Fruit fly (Drosophila melanogaster): Measurements from ENCODE around the gene Odj.

Odj gene

DNA sequence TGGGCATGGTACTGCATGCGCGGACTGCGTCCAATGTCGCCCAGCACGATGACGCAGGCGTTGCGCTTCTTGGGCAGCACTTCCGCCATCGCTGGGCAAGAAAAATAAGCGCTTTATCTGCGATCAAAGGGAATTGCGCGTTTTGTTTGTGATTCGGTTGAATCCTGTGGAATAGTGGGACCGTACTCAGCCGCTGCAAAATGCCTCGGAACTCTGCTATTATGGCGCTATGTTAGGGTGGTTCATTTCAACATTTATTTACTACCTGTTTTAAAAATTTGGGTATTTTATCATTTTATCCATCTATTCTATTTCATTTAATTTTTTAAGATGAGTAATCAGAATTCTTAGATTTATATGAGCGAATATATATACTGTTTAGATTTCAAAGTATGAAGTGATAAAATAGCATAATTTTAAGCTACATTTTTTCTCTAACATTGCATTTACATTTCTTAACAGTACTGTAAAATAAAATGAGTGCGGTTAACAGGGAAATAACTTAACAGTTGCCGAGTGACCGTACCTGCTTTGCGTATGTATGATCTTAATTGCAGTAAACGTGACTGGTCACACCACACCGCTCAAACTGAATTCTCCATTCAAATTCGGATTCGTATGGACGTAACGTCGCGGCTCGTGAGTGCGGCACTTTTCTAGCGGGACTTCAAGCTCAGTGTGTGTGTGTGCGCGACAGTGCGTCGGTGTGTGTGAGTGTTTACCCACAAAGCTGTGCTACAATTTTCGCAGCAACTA lies 2.1 kb upstream of the Odj start, which contains the start of the genes Alg1 and tinc (continued):
- peak; percentile 24 for TF ChIP-seq sd (tag; optimal IDR thresholded peaks at IDR 0.05)
- peak; percentile 41 for TF ChIP-seq al (GFP tag; IDR thresholded peaks at IDR 0.05)
- no peak for TF ChIP-seq Atf3 (GFP tag; optimal IDR thresholded peaks at IDR 0.05)
- peak; percentile 76 for TF ChIP-seq CG18599 (GFP tag; optimal IDR thresholded peaks at IDR 0.05)
- TF ChIP-seq fru (optimal IDR thresholded peaks at IDR 0.05), result no peak
- TF ChIP-seq inv (GFP tag; IDR thresholded peaks at IDR 0.05; ENCODE audit: partially characterized antibody), result no peak
- TF ChIP-seq CG2116 (GFP tag; optimal IDR thresholded peaks at IDR 0.05), result peak; percentile 36
- peak; percentile 6 for TF ChIP-seq Camta (GFP tag; optimal IDR thresholded peaks at IDR 0.05)
- no peak for TF ChIP-seq CG8765 (GFP tag; IDR thresholded peaks at IDR 0.05)
- TF ChIP-seq da (GFP tag; optimal IDR thresholded peaks at IDR 0.05), result peak; percentile 1
- no peak for TF ChIP-seq maf-S (GFP tag; optimal IDR thresholded peaks at IDR 0.05)
- TF ChIP-seq tna (GFP tag; IDR thresholded peaks at IDR 0.05; ENCODE audit: partially characterized antibody), result no peak
- TF ChIP-seq CG10543 (GFP tag; optimal IDR thresholded peaks at IDR 0.05), result peak; percentile 73
- peak; percentile 78 for TF ChIP-seq CG10267 (tag; optimal IDR thresholded peaks at IDR 0.05)
- TF ChIP-seq Drgx (GFP tag; IDR thresholded peaks at IDR 0.05), result peak; percentile 51; the same call in 1 of the 2 replicates
- no peak for TF ChIP-seq CG10959 (GFP tag; IDR thresholded peaks at IDR 0.05)
- TF ChIP-seq CG6689 (GFP tag; IDR thresholded peaks at IDR 0.05), result peak; percentile 62
- no peak for TF ChIP-seq MTF-1 (GFP tag; optimal IDR thresholded peaks at IDR 0.05; ENCODE audit: borderline replicate concordance)
- no peak for TF ChIP-seq CG8290 (GFP tag; optimal IDR thresholded peaks at IDR 0.05)
- peak in 1 of 2 experiments; percentile 69 for TF ChIP-seq CG8290 (tag; optimal IDR thresholded peaks at IDR 0.05)
- no peak for TF ChIP-seq mld (GFP tag; IDR thresholded peaks at IDR 0.05; ENCODE audit: partially characterized antibody)
- peak; percentile 28; the same call in 1 of the 2 replicates for TF ChIP-seq CG31224 (GFP tag; IDR thresholded peaks at IDR 0.05)
- no peak for TF ChIP-seq CG18476 (GFP tag; optimal IDR thresholded peaks at IDR 0.05)
- no peak for TF ChIP-seq abd-A (tag; optimal IDR thresholded peaks at IDR 0.05)
- peak; percentile 5 for TF ChIP-seq cato (GFP tag; optimal IDR thresholded peaks at IDR 0.05; ENCODE audit: borderline replicate concordance)
- TF ChIP-seq gem (tag; optimal IDR thresholded peaks at IDR 0.05), result peak; percentile 88
- no peak for TF ChIP-seq HLH4C (GFP tag; IDR thresholded peaks at IDR 0.05; ENCODE audit: partially characterized antibody)
- TF ChIP-seq CG16863 (GFP tag; optimal IDR thresholded peaks at IDR 0.05), result peak; percentile 32
- no peak for TF ChIP-seq Lpt (GFP tag; optimal IDR thresholded peaks at IDR 0.05)
- TF ChIP-seq CG1602 (GFP tag; optimal IDR thresholded peaks at IDR 0.05), result peak; percentile 52
- 0 out of 2 replicates have a peak, but pooled peaks have one; percentile 7 for TF ChIP-seq Poxn (GFP tag; IDR thresholded peaks at IDR 0.05)
- TF ChIP-seq crp (GFP tag; optimal IDR thresholded peaks at IDR 0.05), result no peak
- TF ChIP-seq CG4404 (GFP tag; IDR thresholded peaks at IDR 0.05), result no peak
- no peak for TF ChIP-seq Kr (GFP tag; optimal IDR thresholded peaks at IDR 0.05)
- TF ChIP-seq Meics (GFP tag; optimal IDR thresholded peaks at IDR 0.05), result peak; percentile 67
- TF ChIP-seq Neu2 (GFP tag; optimal IDR thresholded peaks at IDR 0.05; ENCODE audit: borderline replicate concordance), result no peak
- TF ChIP-seq CG1233 (GFP tag; optimal IDR thresholded peaks at IDR 0.05), result no peak
- peak; percentile 74 for TF ChIP-seq slbo (GFP tag; IDR thresholded peaks at IDR 0.05)
- TF ChIP-seq CG17612 (GFP tag; IDR thresholded peaks at IDR 0.05), result no peak
- TF ChIP-seq bbx (GFP tag; IDR thresholded peaks at IDR 0.05; ENCODE audit: partially characterized antibody), result peak; percentile 54; the same call in 1 of the 2 replicates
- TF ChIP-seq CG34224 (GFP tag; IDR thresholded peaks at IDR 0.05; ENCODE audit: partially characterized antibody), result no peak
- peak; percentile 72; the same call in 2 of the 3 replicates for TF ChIP-seq CG17361 (GFP tag; IDR thresholded peaks at IDR 0.05)
- TF ChIP-seq CG3065 (GFP tag; optimal IDR thresholded peaks at IDR 0.05), result no peak
- no peak for TF ChIP-seq tll (GFP tag; optimal IDR thresholded peaks at IDR 0.05)
- peak; percentile 60 for TF ChIP-seq Taf1 (GFP tag; IDR thresholded peaks at IDR 0.05)
- TF ChIP-seq CG7357 (GFP tag; IDR thresholded peaks at IDR 0.05), result 0 out of 3 replicates have a peak, but pooled peaks have one; percentile 58
- no peak for TF ChIP-seq mirr (GFP tag; optimal IDR thresholded peaks at IDR 0.05)
- peak; percentile 80 for TF ChIP-seq grau (tag; optimal IDR thresholded peaks at IDR 0.05)
- TF ChIP-seq CG10274 (GFP tag; optimal IDR thresholded peaks at IDR 0.05), result no peak
